Worm (Caenorhabditis elegans): ENCODE measurements around the gene crn-7.

Gene crn-7

DNA sequence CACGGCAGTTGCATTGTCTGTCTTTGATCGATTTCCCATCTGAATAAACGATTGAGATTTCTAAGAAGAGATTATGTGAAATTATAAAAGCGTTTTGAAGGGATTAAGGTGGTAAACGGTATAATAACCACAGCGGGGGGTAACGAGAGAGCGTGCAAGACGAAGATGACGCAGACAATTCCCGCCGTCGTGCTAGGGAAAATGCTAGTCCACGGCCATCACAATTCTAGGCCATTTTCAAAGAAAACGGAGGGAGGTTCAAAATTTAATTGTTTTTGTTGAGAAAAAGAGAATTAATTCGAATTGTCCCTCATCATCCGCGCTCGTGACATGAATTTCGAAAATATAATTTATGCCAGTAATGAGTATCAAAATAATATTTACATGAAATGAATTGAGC, 50.8 kb downstream of the crn-7 start, which contains the start of gene F10E9.11:
Gene F10E9.11, minus strand, starts transcription at position 161 of the 400 bp plus-strand sequence.
- TF ChIP-seq cog-1 (tag; optimal IDR thresholded peaks at IDR 0.05): peak; percentile 63
- TF ChIP-seq klf-2 (GFP tag; conservative IDR thresholded peaks at IDR 0.05): peak; percentile 62; the same call in 1 of the 2 replicates
- TF ChIP-seq flt-1 (GFP tag; IDR thresholded peaks at IDR 0.05): peak; percentile 81
- TF ChIP-seq ztf-23 (GFP tag; IDR thresholded peaks at IDR 0.05): peak; percentile 79; the same call in 1 of the 2 replicates
- TF ChIP-seq ztf-29 (GFP tag; IDR thresholded peaks at IDR 0.05): no peak
- TF ChIP-seq T22C8.4 (GFP tag; IDR thresholded peaks at IDR 0.05): no peak
- no peak for TF ChIP-seq med-1 (GFP tag; optimal IDR thresholded peaks at IDR 0.05; ENCODE audit: insufficient read depth)
- TF ChIP-seq tab-1 (GFP tag; IDR thresholded peaks at IDR 0.05): no peak
- TF ChIP-seq ref-1 (GFP tag; conservative IDR thresholded peaks at IDR 0.05): no peak

DNA sequence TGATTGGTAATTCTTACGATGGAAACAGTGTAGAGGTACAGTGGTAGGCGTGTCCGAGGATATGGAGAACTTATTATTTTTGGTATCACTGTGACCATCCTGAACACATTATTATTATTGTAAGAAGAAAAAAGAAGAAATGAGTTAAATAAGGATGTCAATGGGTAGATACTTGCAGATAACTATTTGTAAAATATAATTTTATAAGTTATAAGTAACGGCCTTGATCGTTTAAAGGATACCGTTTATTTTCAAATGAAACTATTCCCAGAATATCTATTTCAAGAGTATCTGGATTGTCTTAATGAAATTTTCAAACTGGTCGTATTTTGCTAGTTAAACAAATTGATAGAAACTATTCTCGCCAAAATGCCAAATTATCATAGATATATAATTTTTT, 51.9 kb downstream of the crn-7 start, which contains the start of gene F10E9.10:
Gene F10E9.10, minus strand, starts transcription at position 101 of the 400 bp plus-strand sequence.
- TF ChIP-seq ztf-23 (GFP tag; IDR thresholded peaks at IDR 0.05) (no peak), cog-1 (tag; optimal IDR thresholded peaks at IDR 0.05) (no peak)

All from whole organism, midembryonic.